Worm (Caenorhabditis elegans) whole organism, L4/young adult: ENCODE results near the gene lin-46.

Experiments used
- W03F9.2 ChIP-seq: fragments of 150-350 bp; optimal IDR thresholded peaks from 2 replicates; lab custom pipeline; 2014; ENCODE audit warnings: missing biosample characterization, missing genetic modification characterization
- dao-5 ChIP-seq: sonication (generic microtip); optimal IDR thresholded peaks from 2 replicates; lab custom pipeline; 2016; ENCODE audit warnings: missing genotype, missing genetic modification characterization, moderate library complexity, missing compliant biosample characterization
- him-1 ChIP-seq: sonication (generic microtip); optimal IDR thresholded peaks from 2 replicates; lab custom pipeline; 2016; ENCODE audit warnings: missing genotype, missing genetic modification reagents, missing genetic modification characterization, missing compliant biosample characterization

ce11 chrV:12992891-12993290 lies 24.2 kb downstream of the lin-46 start, which contains the start of the genes F15B9.11 and dsl-7:
- TF ChIP-seq him-1 (tag; lab: Kevin White, UChicago) (no peak), dao-5 (tag; lab: Kevin White, UChicago) (no peak), W03F9.2 (no peak)
